Worm (Caenorhabditis elegans): ENCODE data around the gene nlp-7.

- peak; percentile 80 to 81 for TF ChIP-seq unc-62 (GFP tag; optimal IDR thresholded peaks at IDR 0.05 in 1 of 2)
- no peak for TF ChIP-seq unc-62 (tag; optimal IDR thresholded peaks at IDR 0.05)
- no peak for TF ChIP-seq lir-3 (tag; optimal IDR thresholded peaks at IDR 0.05)
- TF ChIP-seq nhr-25 (tag; optimal IDR thresholded peaks at IDR 0.05; ENCODE audit: borderline replicate concordance, insufficient read depth) = no peak
- no peak for TF ChIP-seq egl-27 (tag; optimal IDR thresholded peaks at IDR 0.05)
- TF ChIP-seq tra-1 (GFP tag; IDR thresholded peaks at IDR 0.05) = peak; percentile 100
- TF ChIP-seq ama-1 (optimal IDR thresholded peaks at IDR 0.05) = no peak
These were observed 25.8 kb upstream of the nlp-7 start for ce11 chrX:8567166-8567565.
